Worm (Caenorhabditis elegans) whole organism, mixed stage, embryonic: ENCODE measurements around the gene ugt-65.

Experiments
- M03D4.4 ChIP-seq: sonication (generic microtip); optimal IDR thresholded peaks from 2 replicates; lab custom pipeline; 2017; ENCODE audit warnings: mild to moderate bottlenecking, missing genetic modification characterization, missing compliant biosample characterization
- bed-3 ChIP-seq: fragments of 200-800 bp; sonication (Bioruptor generic); optimal IDR thresholded peaks from 3 replicates; lab custom pipeline; 2018; ENCODE audit warnings: mild to moderate bottlenecking, missing genetic modification characterization, moderate library complexity, missing compliant biosample characterization
- blmp-1 ChIP-seq: fragments of 150-350 bp; optimal IDR thresholded peaks from 2 replicates; lab custom pipeline; 2014; ENCODE audit warnings: missing biosample characterization, missing genetic modification characterization
- ceh-39 ChIP-seq: fragments of 150-350 bp; optimal IDR thresholded peaks from 2 replicates; lab custom pipeline; 2014; ENCODE audit warnings: missing biosample characterization, missing genetic modification characterization
- ceh-43 ChIP-seq: fragments of 200-800 bp; sonication (Bioruptor generic); optimal IDR thresholded peaks from 2 replicates; lab custom pipeline; 2018; ENCODE audit warnings: mild to moderate bottlenecking, missing genetic modification characterization, moderate library complexity, missing compliant biosample characterization
- ceh-83 ChIP-seq: fragments of 200-800 bp; sonication (Bioruptor generic); optimal IDR thresholded peaks from 2 replicates; lab custom pipeline; 2018; ENCODE audit warnings: mild to moderate bottlenecking, missing genetic modification characterization, missing compliant biosample characterization
- ces-1 ChIP-seq: fragments of 150-350 bp; optimal IDR thresholded peaks from 2 replicates; lab custom pipeline; 2014; ENCODE audit warnings: missing biosample characterization, missing genetic modification reagents, missing genetic modification characterization
- cnd-1 ChIP-seq: fragments of 200-800 bp; sonication (Bioruptor generic); optimal IDR thresholded peaks from 2 replicates; lab custom pipeline; 2018; ENCODE audit warnings: mild to moderate bottlenecking, missing genetic modification characterization, missing compliant biosample characterization
- drap-1 ChIP-seq: fragments of 200-800 bp; sonication (Bioruptor generic); optimal IDR thresholded peaks from 3 replicates; lab custom pipeline; 2018; ENCODE audit warnings: mild to moderate bottlenecking, missing genetic modification characterization, missing compliant biosample characterization
- elt-1 ChIP-seq: sonication (generic microtip); optimal IDR thresholded peaks from 2 replicates; lab custom pipeline; 2017; ENCODE audit warnings: missing genetic modification characterization, mild to moderate bottlenecking, missing compliant biosample characterization, antibody characterized with exemption, moderate library complexity, borderline replicate concordance; ENCODE audit not compliant: insufficient read depth
- elt-3 ChIP-seq: fragments of 150-350 bp; optimal IDR thresholded peaks from 2 replicates; lab custom pipeline; 2014; ENCODE audit warnings: missing biosample characterization, missing genetic modification characterization
- flh-1 ChIP-seq: fragments of 200-800 bp; sonication (Bioruptor generic); optimal IDR thresholded peaks from 2 replicates; lab custom pipeline; 2018; ENCODE audit warnings: mild to moderate bottlenecking, missing genetic modification characterization, moderate library complexity, missing compliant biosample characterization
- ham-2 ChIP-seq: fragments of 200-800 bp; sonication (Bioruptor generic); optimal IDR thresholded peaks from 2 replicates; lab custom pipeline; 2018; ENCODE audit warnings: mild to moderate bottlenecking, missing genetic modification characterization, missing compliant biosample characterization
- hlh-1 ChIP-seq: fragments of 150-350 bp; optimal IDR thresholded peaks from 2 replicates; lab custom pipeline; 2014; ENCODE audit warnings: missing biosample characterization, missing genetic modification reagents, missing genetic modification characterization
- lin-13 ChIP-seq: fragments of 150-350 bp; optimal IDR thresholded peaks from 2 replicates; lab custom pipeline; 2014; ENCODE audit warnings: missing biosample characterization, missing genetic modification characterization
- lin-32 ChIP-seq: fragments of 200-800 bp; sonication (Bioruptor generic); optimal IDR thresholded peaks from 2 replicates; lab custom pipeline; 2018; ENCODE audit warnings: mild to moderate bottlenecking, missing genetic modification characterization, missing compliant biosample characterization
- lsy-2 ChIP-seq: fragments of 150-350 bp; optimal IDR thresholded peaks from 2 replicates; lab custom pipeline; 2014; ENCODE audit warnings: missing biosample characterization, missing genetic modification characterization
- mab-5 ChIP-seq: fragments of 150-350 bp; optimal IDR thresholded peaks from 2 replicates; lab custom pipeline; 2014; ENCODE audit warnings: missing biosample characterization, missing genetic modification characterization
- mep-1 ChIP-seq: fragments of 150-350 bp; optimal IDR thresholded peaks from 2 replicates; lab custom pipeline; 2017; ENCODE audit warnings: missing biosample characterization, missing genetic modification reagents, missing genetic modification characterization, inconsistent platforms
- nhr-2 ChIP-seq: fragments of 150-350 bp; optimal IDR thresholded peaks from 2 replicates; lab custom pipeline; 2014; ENCODE audit warnings: missing biosample characterization, missing genetic modification characterization
- nhr-237 ChIP-seq: fragments of 150-350 bp; optimal IDR thresholded peaks from 2 replicates; lab custom pipeline; 2014; ENCODE audit warnings: missing biosample characterization, missing genetic modification characterization
- nhr-28 ChIP-seq: fragments of 150-350 bp; optimal IDR thresholded peaks from 2 replicates; lab custom pipeline; 2014; ENCODE audit warnings: missing biosample characterization, missing genetic modification characterization
- nhr-76 ChIP-seq: sonication (generic microtip); optimal IDR thresholded peaks from 2 replicates; lab custom pipeline; 2017; ENCODE audit warnings: missing biosample characterization, missing genetic modification characterization
- pha-4 ChIP-seq: fragments of 150-350 bp; optimal IDR thresholded peaks from 2 replicates; lab custom pipeline; 2018; ENCODE audit warnings: missing biosample characterization, missing genetic modification reagents, missing genetic modification characterization
- sem-2 ChIP-seq: fragments of 200-800 bp; sonication (Bioruptor generic); optimal IDR thresholded peaks from 2 replicates; lab custom pipeline; 2018; ENCODE audit warnings: mild to moderate bottlenecking, missing genetic modification characterization, missing compliant biosample characterization
- snpc-4 ChIP-seq: fragments of 150-350 bp; optimal IDR thresholded peaks from 2 replicates; lab custom pipeline; 2014; ENCODE audit warnings: missing biosample characterization, missing genetic modification characterization
- sptf-1 ChIP-seq: sonication (generic microtip); optimal IDR thresholded peaks from 2 replicates; lab custom pipeline; 2017; ENCODE audit warnings: mild to moderate bottlenecking, missing genetic modification characterization, moderate library complexity, missing compliant biosample characterization
- unc-120 ChIP-seq: sonication (generic microtip); optimal IDR thresholded peaks from 2 replicates; lab custom pipeline; 2017; ENCODE audit warnings: missing genetic modification characterization, missing compliant biosample characterization; ENCODE audit not compliant: poor library complexity, severe bottlenecking
- unc-39 ChIP-seq: fragments of 150-350 bp; optimal IDR thresholded peaks from 2 replicates; lab custom pipeline; 2014; ENCODE audit warnings: missing biosample characterization, missing genetic modification characterization
- unc-62 ChIP-seq: fragments of 150-350 bp; optimal IDR thresholded peaks from 2 replicates; lab custom pipeline; 2014; ENCODE audit warnings: missing biosample characterization, missing genetic modification reagents, missing genetic modification characterization
- zip-8 ChIP-seq: fragments of 150-350 bp; optimal IDR thresholded peaks from 2 replicates; lab custom pipeline; 2014; ENCODE audit warnings: missing biosample characterization, missing genetic modification characterization
- ztf-11 ChIP-seq: fragments of 150-350 bp; optimal IDR thresholded peaks from 2 replicates; lab custom pipeline; 2014; ENCODE audit warnings: missing biosample characterization, missing genetic modification characterization

Gene ugt-65

ce11 chrIV:12443936-12444335 is 23.5 kb downstream of the ugt-65 start, which contains the start of gene C25G4.2:
C25G4.2 (minus strand) TSS chrIV:12444035.
- TF ChIP-seq nhr-2 (no peak), mab-5 (no peak), sem-2 (GFP tag; lab: Kevin White, UChicago) (no peak), lin-13 (tag; lab: Kevin White, UChicago) (no peak), nhr-76 (tag; lab: Kevin White, UChicago) (no peak), ztf-11 (tag; lab: Kevin White, UChicago) (no peak)

DNA sequence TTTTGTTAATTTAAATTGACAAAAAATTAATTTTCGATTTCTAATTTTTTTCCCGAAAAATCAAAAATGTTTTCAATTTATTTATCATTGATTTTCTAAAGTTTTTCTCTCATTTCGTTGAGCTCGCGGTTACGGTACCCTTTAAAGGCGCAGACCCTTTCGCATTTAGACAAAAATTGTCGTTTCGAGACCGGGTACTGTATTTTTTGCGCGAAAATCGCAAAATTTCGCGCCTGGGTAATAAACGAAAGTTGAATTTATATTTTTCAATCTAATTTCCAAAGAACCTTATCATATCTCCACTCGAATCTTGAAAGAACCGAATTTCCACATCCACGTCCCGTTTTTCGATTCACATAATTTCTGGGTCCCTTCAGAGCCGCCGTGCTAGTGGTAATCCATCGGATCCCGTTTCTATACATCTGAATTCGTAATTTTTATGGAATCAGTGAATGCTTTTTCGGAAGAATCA is 25.0 kb downstream of the ugt-65 start, which contains the start of gene C25G4.3:
Gene C25G4.3 (minus strand): TSS at position 422 of the 472 bp plus-strand sequence.
- TF ChIP-seq ham-2 (GFP tag; lab: Kevin White, UChicago) (no peak), sem-2 (GFP tag; lab: Kevin White, UChicago) (no peak), elt-1 (tag; lab: Kevin White, UChicago) (no peak), lin-13 (tag; lab: Kevin White, UChicago) (no peak)

- TF ChIP-seq zip-8 (no peak), blmp-1 (tag; lab: Kevin White, UChicago) (no peak), sptf-1 (tag; lab: Kevin White, UChicago) (no peak), flh-1 (GFP tag; lab: Kevin White, UChicago) (no peak), unc-120 (tag; lab: Kevin White, UChicago) (no peak), nhr-76 (tag; lab: Kevin White, UChicago) (no peak), lsy-2 (tag; lab: Kevin White, UChicago) (peak; percentile 25), hlh-1 (tag; lab: Kevin White, UChicago) (no peak), pha-4 (tag; lab: Kevin White, UChicago) (peak; percentile 6), ceh-39 (peak; percentile 17), mep-1 (peak; percentile 58), ceh-83 (GFP tag; lab: Kevin White, UChicago) (no peak), elt-3 (tag; lab: Kevin White, UChicago) (no peak)
These were observed 30.8 kb downstream of the ugt-65 start, which contains the start of gene dpy-26 for ce11 chrIV:12451225-12451831. dpy-26 (minus strand) TSS chrIV:12451335.

DNA sequence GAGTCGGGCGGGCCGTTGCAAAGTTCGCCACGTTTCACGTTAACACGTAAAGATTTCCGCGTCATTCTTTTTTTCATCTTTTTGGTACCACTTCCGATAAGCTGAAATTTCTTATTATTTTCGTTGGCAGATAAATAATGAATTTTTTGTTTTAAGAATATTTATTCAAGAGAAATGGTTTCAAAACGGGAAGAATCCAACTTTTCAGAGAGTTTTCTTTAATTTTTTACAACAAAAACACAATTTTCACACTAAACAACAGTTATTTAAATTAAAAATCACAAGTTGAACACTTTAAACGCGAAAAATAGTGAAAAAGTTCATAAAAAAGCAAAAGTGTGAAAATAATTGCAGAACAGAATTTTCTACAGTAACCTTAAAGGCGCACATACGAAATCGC is 33.6 kb downstream of the ugt-65 start, which contains the start of gene spe-44:
Gene spe-44 (minus strand): TSS at position 101 of the 400 bp plus-strand sequence.
- TF ChIP-seq mab-5: no peak
- no peak for TF ChIP-seq ceh-83 (GFP tag; lab: Kevin White, UChicago)
- TF ChIP-seq M03D4.4 (tag; lab: Kevin White, UChicago): no peak
- no peak for TF ChIP-seq cnd-1 (tag; lab: Kevin White, UChicago)
- TF ChIP-seq sptf-1 (tag; lab: Kevin White, UChicago): no peak
- no peak for TF ChIP-seq snpc-4 (tag; lab: Kevin White, UChicago)
- no peak for TF ChIP-seq nhr-76 (tag; lab: Kevin White, UChicago)
- TF ChIP-seq ces-1 (GFP tag; lab: Kevin White, UChicago): no peak
- no peak for TF ChIP-seq mep-1
- TF ChIP-seq elt-1 (tag; lab: Kevin White, UChicago): no peak
- no peak for TF ChIP-seq unc-39 (tag; lab: Kevin White, UChicago)
- no peak for TF ChIP-seq drap-1 (GFP tag; lab: Kevin White, UChicago)
- TF ChIP-seq bed-3 (GFP tag; lab: Kevin White, UChicago): no peak
- no peak for TF ChIP-seq elt-3 (tag; lab: Kevin White, UChicago)

DNA sequence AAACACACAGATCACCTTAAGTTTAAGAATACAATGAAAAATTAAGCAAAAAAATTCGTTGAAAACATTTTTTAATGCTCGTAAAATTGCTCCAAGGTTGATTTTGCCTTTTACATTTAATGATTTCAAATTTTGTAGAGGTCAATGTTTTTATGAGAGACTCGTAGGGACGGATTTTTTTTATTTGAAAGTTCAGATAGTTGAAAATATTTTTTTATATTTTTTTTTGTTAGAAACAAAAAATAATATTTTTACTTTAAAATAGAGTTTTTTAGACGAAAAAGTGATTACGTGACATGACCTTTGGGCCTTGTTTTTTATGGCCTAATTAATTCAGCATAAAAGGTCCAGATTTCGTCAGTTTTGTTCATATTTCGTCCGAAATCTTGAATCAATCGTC is 34.3 kb downstream of the ugt-65 start, which contains the start of gene smz-1:
Gene smz-1 (plus strand): TSS at position 301 of the 400 bp plus-strand sequence.
- TF ChIP-seq ceh-43 (GFP tag; lab: Kevin White, UChicago) (no peak), M03D4.4 (tag; lab: Kevin White, UChicago) (no peak), nhr-76 (tag; lab: Kevin White, UChicago) (no peak), zip-8 (no peak), unc-62 (GFP tag; lab: Kevin White, UChicago) (no peak), flh-1 (GFP tag; lab: Kevin White, UChicago) (no peak), sptf-1 (tag; lab: Kevin White, UChicago) (no peak), ces-1 (GFP tag; lab: Kevin White, UChicago) (no peak), nhr-237 (tag; lab: Kevin White, UChicago) (no peak), cnd-1 (tag; lab: Kevin White, UChicago) (no peak), ztf-11 (tag; lab: Kevin White, UChicago) (no peak), mep-1 (no peak), nhr-28 (tag; lab: Kevin White, UChicago) (no peak), mab-5 (no peak), hlh-1 (tag; lab: Kevin White, UChicago) (no peak), lin-32 (GFP tag; lab: Kevin White, UChicago) (no peak), ham-2 (GFP tag; lab: Kevin White, UChicago) (no peak)
